Worm (Caenorhabditis elegans): ENCODE data around the gene F18E3.11.

DNA sequence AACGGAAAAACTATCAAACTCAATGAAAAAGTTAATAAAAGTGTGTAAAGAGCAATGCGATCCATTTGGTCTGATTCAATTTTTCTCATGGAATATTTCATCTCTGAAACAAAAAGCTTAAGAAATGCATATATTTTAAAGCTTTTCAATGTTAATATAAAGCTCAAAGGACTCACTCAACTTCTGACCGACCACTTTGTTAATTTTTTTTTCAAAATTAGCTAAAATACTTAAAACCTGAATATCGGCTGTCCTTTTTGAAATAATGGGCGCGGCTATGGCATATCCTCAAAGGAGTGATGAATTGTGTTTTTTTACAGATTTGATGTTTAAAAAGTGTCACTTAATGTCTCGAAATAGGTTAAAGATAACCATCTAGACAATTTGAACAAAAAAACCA lies 23.5 kb upstream of the F18E3.11 start, which contains the start of gene C02H6.1:
- TF ChIP-seq unc-39 (tag; optimal IDR thresholded peaks at IDR 0.05) (no peak), lin-13 (tag; optimal IDR thresholded peaks at IDR 0.05) (no peak), nhr-28 (tag; optimal IDR thresholded peaks at IDR 0.05) (no peak), pha-4 (tag; optimal IDR thresholded peaks at IDR 0.05) (no peak), sptf-1 (tag; optimal IDR thresholded peaks at IDR 0.05) (no peak), nhr-12 (tag; optimal IDR thresholded peaks at IDR 0.05) (no peak), nhr-76 (tag; optimal IDR thresholded peaks at IDR 0.05) (no peak), mls-2 (tag; optimal IDR thresholded peaks at IDR 0.05) (no peak), ztf-11 (tag; optimal IDR thresholded peaks at IDR 0.05) (no peak)

All from whole organism, mixed stage, embryonic.